Comparison of ENCODE assay signal across 1 fruit fly cellular context in genomic region chr3R:19225446-19225955, dm6.
A peak's percentile ranks its signal among the peaks of the same experiment; 100 is the strongest.
TF ChIP-seq lines count a peak whose summit lies in the region.

No protein-coding gene starts in this region.

TF ChIP-seq in whole organism, embryonic, 481 proteins besides CTCF, POLR2A, EP300 and RAD21 (continued from another document):
- TF ChIP-seq onecut (GFP tag; IDR thresholded peaks at IDR 0.05; lab: Robert Waterston, UW) (peak; percentile 97), CG11247 (GFP tag; IDR thresholded peaks at IDR 0.05; lab: Robert Waterston, UW) (no peak), Med (GFP tag; lab: Kevin White, UChicago) (peak; percentile 65), CG33557 (GFP tag; optimal IDR thresholded peaks at IDR 0.05; lab: Kevin White, UChicago) (no peak), grn (GFP tag; optimal IDR thresholded peaks at IDR 0.05; lab: Kevin White, UChicago) (peak; percentile 76), Hmr (GFP tag; optimal IDR thresholded peaks at IDR 0.05; lab: Kevin White, UChicago) (no peak), Aef1 (GFP tag; IDR thresholded peaks at IDR 0.05; lab: Robert Waterston, UW) (peak; percentile 36), Fer2 (tag; optimal IDR thresholded peaks at IDR 0.05; lab: Kevin White, UChicago) (no peak), Pdp1 (GFP tag; optimal IDR thresholded peaks at IDR 0.05; lab: Kevin White, UChicago) (peak in 1 of 2 experiments; percentile 95), Blimp-1 (GFP tag; optimal IDR thresholded peaks at IDR 0.05; lab: Kevin White, UChicago) (no peak), rib (GFP tag; IDR thresholded peaks at IDR 0.05; lab: Robert Waterston, UW) (peak; percentile 30; the same call in 1 of the 2 replicates), CG2199 (GFP tag; IDR thresholded peaks at IDR 0.05; lab: Robert Waterston, UW) (0 out of 3 replicates have a peak, but pooled peaks have one; percentile 23), kay (GFP tag; optimal IDR thresholded peaks at IDR 0.05; lab: Kevin White, UChicago) (peak; percentile 72), CG6689 (GFP tag; IDR thresholded peaks at IDR 0.05; lab: Robert Waterston, UW) (0 out of 2 replicates have a peak, but pooled peaks have one; percentile 21), CG1024 (GFP tag; IDR thresholded peaks at IDR 0.05; lab: Robert Waterston, UW) (no peak), CG17385 (GFP tag; optimal IDR thresholded peaks at IDR 0.05; lab: Kevin White, UChicago) (no peak), CG6854 (GFP tag; optimal IDR thresholded peaks at IDR 0.05; lab: Kevin White, UChicago) (no peak), scrt (GFP tag; optimal IDR thresholded peaks at IDR 0.05; lab: Kevin White, UChicago) (peak; percentile 52), crol (GFP tag; IDR thresholded peaks at IDR 0.05; lab: Robert Waterston, UW) (peak; percentile 95), odd (GFP tag; optimal IDR thresholded peaks at IDR 0.05; lab: Kevin White, UChicago) (peak; percentile 8), exex (tag; optimal IDR thresholded peaks at IDR 0.05; lab: Kevin White, UChicago) (peak; percentile 70)
